Worm (Caenorhabditis elegans): ENCODE measurements around the gene AC3.5.

DNA sequence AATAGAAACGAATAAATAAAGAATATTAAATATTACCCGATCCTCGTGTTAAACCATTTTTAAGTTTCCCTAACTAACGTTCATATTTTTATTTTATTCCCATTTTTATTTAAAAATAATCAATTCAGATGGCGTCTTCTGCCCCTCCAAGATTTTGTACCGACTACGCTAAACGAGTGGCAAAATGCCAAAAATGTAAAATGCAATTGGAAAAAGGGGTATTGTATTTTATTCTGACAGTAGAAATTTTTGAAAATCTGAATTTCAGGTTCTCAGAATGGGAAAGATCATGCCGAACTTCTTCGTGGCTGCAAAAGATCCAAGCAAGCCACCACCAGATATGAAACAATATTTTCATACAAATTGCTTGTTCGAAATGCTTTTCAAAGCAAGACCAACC is 45.4 kb upstream of the AC3.5 start, which contains the start of gene K07C5.3:
- TF ChIP-seq elt-1 (tag; optimal IDR thresholded peaks at IDR 0.05) (no peak), aly-2 (tag; optimal IDR thresholded peaks at IDR 0.05) (no peak), nhr-77 (tag; optimal IDR thresholded peaks at IDR 0.05) (no peak), lin-39 (tag; optimal IDR thresholded peaks at IDR 0.05) (no peak), nhr-12 (tag; optimal IDR thresholded peaks at IDR 0.05) (no peak), unc-62 (GFP tag; optimal IDR thresholded peaks at IDR 0.05) (no peak), lin-15B (tag; optimal IDR thresholded peaks at IDR 0.05) (no peak), ama-1 (optimal IDR thresholded peaks at IDR 0.05) (no peak), egl-27 (tag; optimal IDR thresholded peaks at IDR 0.05) (no peak), sea-2 (GFP tag; optimal IDR thresholded peaks at IDR 0.05) (no peak), snpc-4 (tag; optimal IDR thresholded peaks at IDR 0.05) (no peak), ZK546.5 (tag; optimal IDR thresholded peaks at IDR 0.05) (no peak), R02D3.7 (tag; optimal IDR thresholded peaks at IDR 0.05) (no peak), nhr-43 (tag; optimal IDR thresholded peaks at IDR 0.05; ENCODE audit: poor library complexity, severe bottlenecking) (no peak)
